Fruit fly (Drosophila melanogaster): ENCODE measurements around the gene CG13310.
A peak's percentile ranks its signal among the peaks of the same experiment; 100 is the strongest.

Gene CG13310

dm6 chr3L:8772998-8773684, 27.2 kb downstream of the CG13310 start:
- TF ChIP-seq pan (optimal IDR thresholded peaks at IDR 0.05): no peak
- peak; percentile 10 for TF ChIP-seq ey (GFP tag; optimal IDR thresholded peaks at IDR 0.05)
- no peak for TF ChIP-seq GATAd (GFP tag; optimal IDR thresholded peaks at IDR 0.05)
- TF ChIP-seq h (GFP tag; optimal IDR thresholded peaks at IDR 0.05): peak; percentile 30
- no peak for TF ChIP-seq sv (GFP tag; optimal IDR thresholded peaks at IDR 0.05)
- TF ChIP-seq CG32264 (GFP tag; optimal IDR thresholded peaks at IDR 0.05): no peak
- TF ChIP-seq Vsx2 (GFP tag; optimal IDR thresholded peaks at IDR 0.05; ENCODE audit: partially characterized antibody): no peak
- TF ChIP-seq foxo (GFP tag; optimal IDR thresholded peaks at IDR 0.05): peak in 1 of 2 experiments; percentile 17
- peak; percentile 35 for TF ChIP-seq rgr (GFP tag; optimal IDR thresholded peaks at IDR 0.05)
- TF ChIP-seq Dfd (GFP tag; optimal IDR thresholded peaks at IDR 0.05): no peak
- peak; percentile 20 for TF ChIP-seq fru (GFP tag; optimal IDR thresholded peaks at IDR 0.05)
- TF ChIP-seq OdsH (GFP tag; optimal IDR thresholded peaks at IDR 0.05): no peak
- TF ChIP-seq CG9705 (GFP tag; optimal IDR thresholded peaks at IDR 0.05): no peak
- no peak for TF ChIP-seq br (GFP tag; optimal IDR thresholded peaks at IDR 0.05)
- TF ChIP-seq Sp1 (GFP tag; optimal IDR thresholded peaks at IDR 0.05): no peak
- no peak for TF ChIP-seq Rel (GFP tag; optimal IDR thresholded peaks at IDR 0.05)
- TF ChIP-seq Rel (tag; optimal IDR thresholded peaks at IDR 0.05): no peak
- TF ChIP-seq tai (GFP tag; optimal IDR thresholded peaks at IDR 0.05): no peak
- no peak for TF ChIP-seq N (GFP tag; optimal IDR thresholded peaks at IDR 0.05)
- TF ChIP-seq woc (GFP tag; optimal IDR thresholded peaks at IDR 0.05): no peak

- TF ChIP-seq CG9705 (GFP tag; optimal IDR thresholded peaks at IDR 0.05) (no peak), Dif (GFP tag; optimal IDR thresholded peaks at IDR 0.05; ENCODE audit: partially characterized antibody) (no peak), Vsx2 (GFP tag; optimal IDR thresholded peaks at IDR 0.05; ENCODE audit: partially characterized antibody) (no peak), sage (GFP tag; optimal IDR thresholded peaks at IDR 0.05) (no peak), br (GFP tag; optimal IDR thresholded peaks at IDR 0.05) (no peak), Dfd (GFP tag; optimal IDR thresholded peaks at IDR 0.05) (no peak), dmrt93B (GFP tag; optimal IDR thresholded peaks at IDR 0.05) (no peak), CG32264 (GFP tag; optimal IDR thresholded peaks at IDR 0.05) (no peak), Rel (GFP tag; optimal IDR thresholded peaks at IDR 0.05) (no peak), Rel (tag; optimal IDR thresholded peaks at IDR 0.05) (no peak)
These were observed 29.6 kb downstream of the CG13310 start for dm6 chr3L:8770616-8771229.

- TF ChIP-seq h (GFP tag; optimal IDR thresholded peaks at IDR 0.05) (peak; percentile 63), br (GFP tag; optimal IDR thresholded peaks at IDR 0.05) (peak; percentile 59), Vsx2 (GFP tag; optimal IDR thresholded peaks at IDR 0.05; ENCODE audit: partially characterized antibody) (no peak), dmrt93B (GFP tag; optimal IDR thresholded peaks at IDR 0.05) (peak; percentile 52), woc (GFP tag; optimal IDR thresholded peaks at IDR 0.05) (no peak), Sp1 (GFP tag; optimal IDR thresholded peaks at IDR 0.05) (peak; percentile 31), CG9705 (GFP tag; optimal IDR thresholded peaks at IDR 0.05) (no peak), OdsH (GFP tag; optimal IDR thresholded peaks at IDR 0.05) (peak; percentile 53), tai (GFP tag; optimal IDR thresholded peaks at IDR 0.05) (peak; percentile 6), Rel (GFP tag; optimal IDR thresholded peaks at IDR 0.05) (no peak), Rel (tag; optimal IDR thresholded peaks at IDR 0.05) (no peak), CG32264 (GFP tag; optimal IDR thresholded peaks at IDR 0.05) (peak; percentile 13), HLH106 (tag; optimal IDR thresholded peaks at IDR 0.05) (peak; percentile 56), psq (GFP tag; optimal IDR thresholded peaks at IDR 0.05) (peak; percentile 13), sv (GFP tag; optimal IDR thresholded peaks at IDR 0.05) (peak; percentile 19), lola (GFP tag; optimal IDR thresholded peaks at IDR 0.05) (no peak), fru (GFP tag; optimal IDR thresholded peaks at IDR 0.05) (peak; percentile 65), Hnf4 (GFP tag; optimal IDR thresholded peaks at IDR 0.05) (no peak), foxo (GFP tag; optimal IDR thresholded peaks at IDR 0.05) (peak in 1 of 2 experiments; percentile 59), rgr (GFP tag; optimal IDR thresholded peaks at IDR 0.05) (peak; percentile 45), ey (GFP tag; optimal IDR thresholded peaks at IDR 0.05) (peak; percentile 64)
These were observed 32.5 kb downstream of the CG13310 start for dm6 chr3L:8767876-8768275.

DNA sequence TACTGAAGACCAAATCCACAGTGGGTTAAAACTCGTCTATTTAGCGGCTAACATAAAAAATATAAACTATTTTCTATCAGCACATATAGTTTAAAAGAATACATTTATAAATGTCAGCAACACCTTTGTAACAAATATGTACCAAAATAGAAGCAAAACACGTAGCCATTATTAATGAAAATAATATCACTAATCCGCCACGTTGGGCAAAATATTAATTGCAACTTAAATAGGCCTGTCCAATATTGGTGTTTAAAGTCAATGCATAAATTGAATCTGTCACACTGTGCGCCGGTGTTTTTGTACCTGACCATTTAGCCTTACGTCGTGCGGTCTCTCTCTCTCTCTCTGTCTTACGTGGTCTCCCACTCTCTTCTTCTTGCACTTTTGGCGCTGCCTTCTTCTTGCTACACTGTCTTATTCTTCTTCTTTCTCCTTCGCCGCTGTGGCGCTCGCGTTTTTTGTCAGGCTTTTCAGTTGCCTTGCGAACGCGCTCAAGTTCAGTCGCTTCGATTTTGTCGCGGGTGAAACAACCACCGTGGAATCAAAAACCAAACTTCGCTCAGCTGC, 34.3 kb downstream of the CG13310 start:
- TF ChIP-seq psq (GFP tag; optimal IDR thresholded peaks at IDR 0.05) (peak; percentile 96), lola (GFP tag; optimal IDR thresholded peaks at IDR 0.05) (no peak), Dif (GFP tag; optimal IDR thresholded peaks at IDR 0.05; ENCODE audit: partially characterized antibody) (peak; percentile 41), CrebA (GFP tag; optimal IDR thresholded peaks at IDR 0.05; ENCODE audit: borderline replicate concordance) (peak; percentile 70), tai (GFP tag; optimal IDR thresholded peaks at IDR 0.05) (peak; percentile 94), Hr83 (GFP tag; optimal IDR thresholded peaks at IDR 0.05; ENCODE audit: poor library complexity, severe bottlenecking) (peak; percentile 76), Myc (optimal IDR thresholded peaks at IDR 0.05) (no peak), GATAd (GFP tag; optimal IDR thresholded peaks at IDR 0.05) (peak; percentile 68), dmrt93B (GFP tag; optimal IDR thresholded peaks at IDR 0.05) (peak; percentile 98), fru (GFP tag; optimal IDR thresholded peaks at IDR 0.05) (peak; percentile 98), br (GFP tag; optimal IDR thresholded peaks at IDR 0.05) (peak; percentile 97), OdsH (GFP tag; optimal IDR thresholded peaks at IDR 0.05) (peak; percentile 98), pan (optimal IDR thresholded peaks at IDR 0.05) (no peak), Rel (GFP tag; optimal IDR thresholded peaks at IDR 0.05) (peak; percentile 86), Rel (tag; optimal IDR thresholded peaks at IDR 0.05) (peak; percentile 78), ey (GFP tag; optimal IDR thresholded peaks at IDR 0.05) (peak; percentile 98), Hr78 (GFP tag; optimal IDR thresholded peaks at IDR 0.05) (no peak), dl (GFP tag; optimal IDR thresholded peaks at IDR 0.05; ENCODE audit: insufficient read depth in 1 of 2, partially characterized antibody in 2 of 2) (peak; percentile 9 to 73), sv (GFP tag; optimal IDR thresholded peaks at IDR 0.05) (peak; percentile 99), Hnf4 (GFP tag; optimal IDR thresholded peaks at IDR 0.05) (peak; percentile 93), HLH106 (tag; optimal IDR thresholded peaks at IDR 0.05) (peak; percentile 98), N (GFP tag; optimal IDR thresholded peaks at IDR 0.05) (no peak), Mio (GFP tag; optimal IDR thresholded peaks at IDR 0.05) (peak; percentile 84), brk (GFP tag; optimal IDR thresholded peaks at IDR 0.05) (peak; percentile 94), Sp1 (GFP tag; optimal IDR thresholded peaks at IDR 0.05) (peak; percentile 98), foxo (GFP tag; optimal IDR thresholded peaks at IDR 0.05) (peak; percentile 86 to 97), usp (GFP tag; optimal IDR thresholded peaks at IDR 0.05) (no peak)
